Worm (Caenorhabditis elegans): ENCODE measurements around the gene chil-27.

DNA sequence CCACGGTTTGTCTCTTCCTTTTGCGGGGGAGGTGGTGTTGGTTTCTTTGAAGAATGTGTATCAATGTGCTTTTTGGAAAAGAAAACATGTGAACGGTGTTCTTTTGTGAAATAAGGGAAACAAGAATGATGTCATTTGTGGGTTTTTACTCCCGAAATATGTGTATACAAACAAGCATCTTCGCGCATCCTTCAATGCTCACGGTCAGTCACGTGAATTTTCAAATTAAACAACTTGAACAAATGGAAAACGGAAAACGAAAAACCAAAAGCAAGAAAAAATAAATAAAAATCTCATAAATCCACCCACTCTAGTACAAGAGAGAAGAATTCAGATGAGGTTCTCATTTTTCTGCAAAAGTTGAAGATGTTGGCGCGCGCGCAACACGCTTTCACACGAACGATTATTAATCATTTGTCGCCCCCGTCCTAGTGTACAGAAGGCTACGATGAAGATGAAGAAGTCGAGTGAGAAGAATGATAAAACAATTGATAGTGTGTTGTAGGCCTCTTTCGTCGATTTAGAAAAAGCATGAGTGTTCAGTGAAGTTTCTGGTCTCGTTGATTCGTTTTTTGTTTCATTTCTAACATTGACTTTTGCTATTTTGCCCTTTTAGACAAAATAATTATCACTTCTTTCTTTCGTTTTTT lies 7.5 kb downstream of the chil-27 start:
- no peak for TF ChIP-seq hlh-30 (tag; optimal IDR thresholded peaks at IDR 0.05; ENCODE audit: insufficient read depth)
- TF ChIP-seq ces-1 (GFP tag; optimal IDR thresholded peaks at IDR 0.05) = no peak
- TF ChIP-seq nhr-28 (tag; optimal IDR thresholded peaks at IDR 0.05) = peak; percentile 75
- no peak for TF ChIP-seq snpc-4 (tag; optimal IDR thresholded peaks at IDR 0.05)
- TF ChIP-seq mdt-29 (GFP tag; IDR thresholded peaks at IDR 0.05) = no peak
- TF ChIP-seq nhr-77 (tag; optimal IDR thresholded peaks at IDR 0.05) = no peak
- TF ChIP-seq fkh-10 (GFP tag; optimal IDR thresholded peaks at IDR 0.05) = no peak
- TF ChIP-seq hif-1 (tag; optimal IDR thresholded peaks at IDR 0.05) = no peak
